Fruit fly (Drosophila melanogaster) whole organism, prepupa: ENCODE results near the gene sd.
"Not testable (repeated sequence)": the region's sequence is repeated elsewhere in the genome, so short reads cannot be mapped to it uniquely, and the experiment has no call there.

Experiments
- CG16779 ChIP-seq: fragments of 200-800 bp; sonication (Bioruptor generic); optimal IDR thresholded peaks from 3 replicates; lab custom pipeline; 2017; ENCODE audit warnings: missing biosample characterization, mild to moderate bottlenecking, missing genetic modification characterization
- Ets21C ChIP-seq: fragments of 200-800 bp; sonication (Bioruptor generic); optimal IDR thresholded peaks from 3 replicates; lab custom pipeline; 2016; ENCODE audit warnings: missing biosample characterization, missing genetic modification characterization
- Hr38 ChIP-seq: sonication (Bioruptor generic); optimal IDR thresholded peaks from 2 replicates; lab custom pipeline; 2016; ENCODE audit warnings: missing biosample characterization, missing genetic modification characterization
- Lpt ChIP-seq: fragments of 200-800 bp; sonication (Bioruptor generic); optimal IDR thresholded peaks from 3 replicates; lab custom pipeline; 2016; ENCODE audit warnings: missing biosample characterization, missing genetic modification characterization
- Met ChIP-seq: fragments of 200-800 bp; sonication (Bioruptor generic); optimal IDR thresholded peaks from 3 replicates; lab custom pipeline; 2016; ENCODE audit warnings: missing biosample characterization, missing genetic modification characterization
- OdsH ChIP-seq: fragments of 200-800 bp; sonication (Bioruptor generic); optimal IDR thresholded peaks from 3 replicates; lab custom pipeline; 2016; ENCODE audit warnings: missing biosample characterization, missing genetic modification characterization
- svp ChIP-seq: fragments of 200-800 bp; sonication (Bioruptor generic); peaks from one replicate; lab custom pipeline; 2016; ENCODE audit warnings: missing biosample characterization, missing genetic modification characterization

DNA sequence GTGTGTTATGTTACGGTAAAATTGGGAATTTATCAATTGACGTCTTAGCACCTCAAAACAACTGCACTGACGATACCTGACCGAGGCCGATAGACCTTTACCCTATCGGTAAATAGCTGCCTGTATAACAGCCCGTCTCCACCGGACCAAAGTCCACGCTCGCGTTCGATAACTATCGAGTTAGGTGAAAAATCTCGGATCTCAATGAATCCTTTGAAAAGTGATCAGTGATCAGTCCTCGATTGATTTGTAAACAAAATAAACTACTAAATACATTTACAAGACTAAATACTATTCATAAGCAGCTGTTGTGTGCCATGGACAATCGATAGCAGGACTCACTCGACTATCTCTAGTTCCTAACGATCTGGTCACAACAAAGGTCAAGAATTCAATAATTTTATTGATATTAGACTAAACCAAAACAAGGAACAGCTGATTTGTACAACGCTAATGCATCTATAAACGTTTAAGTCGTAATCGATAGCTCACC is 8.2 kb upstream of the sd start, which contains the start of gene sordd1:
- TF ChIP-seq OdsH (GFP tag; lab: Kevin White, UChicago); Lpt (GFP tag; lab: Kevin White, UChicago); Ets21C (GFP tag; lab: Kevin White, UChicago); svp (GFP tag; lab: Kevin White, UChicago); Hr38; CG16779 (tag; lab: Kevin White, UChicago); Met (GFP tag; lab: Kevin White, UChicago): not testable (repeated sequence)
